Fruit fly (Drosophila melanogaster) whole organism, pupa: ENCODE data around the gene ema.

Experiments used
- CG10348 ChIP-seq: fragments of 200-800 bp; sonication (Bioruptor generic); IDR thresholded peaks from 2 replicates; pipeline ENCODE4 v1.3.6; 2022; ENCODE audit warnings: missing biosample characterization, missing genetic modification characterization
- CG14655 ChIP-seq: fragments of 200-800 bp; sonication (Bioruptor generic); optimal IDR thresholded peaks from 3 replicates; lab custom pipeline; 2017; ENCODE audit warnings: mild to moderate bottlenecking, missing biosample characterization, missing genetic modification reagents, missing genetic modification characterization
- CG15710 ChIP-seq: fragments of 200-800 bp; sonication (Bioruptor generic); optimal IDR thresholded peaks from 2 replicates; lab custom pipeline; 2018; ENCODE audit warnings: missing biosample characterization, mild to moderate bottlenecking, missing genetic modification characterization, moderate library complexity
- CG17806 ChIP-seq: fragments of 200-800 bp; sonication (Bioruptor generic); optimal IDR thresholded peaks from 2 replicates; lab custom pipeline; 2018; ENCODE audit warnings: missing biosample characterization, mild to moderate bottlenecking, missing genetic modification characterization, moderate library complexity
- CG34367 ChIP-seq: fragments of 200-800 bp; sonication (Bioruptor generic); optimal IDR thresholded peaks from 2 replicates; lab custom pipeline; 2018; ENCODE audit warnings: missing biosample characterization, mild to moderate bottlenecking, missing genetic modification characterization
- CG8159 ChIP-seq: fragments of 200-800 bp; sonication (Bioruptor generic); optimal IDR thresholded peaks from 3 replicates; lab custom pipeline; 2018; ENCODE audit warnings: missing biosample characterization, mild to moderate bottlenecking, missing genetic modification characterization, moderate library complexity
- EcR ChIP-seq: fragments of 200-800 bp; sonication (Bioruptor generic); optimal IDR thresholded peaks from 3 replicates; lab custom pipeline; 2019; ENCODE audit warnings: missing biosample characterization, missing genetic modification characterization, mild to moderate bottlenecking, moderate library complexity, missing genetic modification reagents
- Ets98B ChIP-seq: fragments of 200-800 bp; sonication (Bioruptor generic); IDR thresholded peaks from 2 replicates; pipeline ENCODE4 v1.3.6; 2022; ENCODE audit warnings: missing biosample characterization, missing genetic modification characterization
- Pif1A ChIP-seq: fragments of 200-800 bp; sonication (Bioruptor generic); optimal IDR thresholded peaks from 3 replicates; lab custom pipeline; 2016; ENCODE audit warnings: missing biosample characterization, missing genetic modification characterization
- Pif1B ChIP-seq: fragments of 200-800 bp; sonication (Bioruptor generic); optimal IDR thresholded peaks from 3 replicates; lab custom pipeline; 2016; ENCODE audit warnings: missing biosample characterization, missing genetic modification characterization
- rn ChIP-seq: fragments of 200-800 bp; sonication (Bioruptor generic); IDR thresholded peaks from 2 replicates; pipeline ENCODE4 v1.3.6; 2022; ENCODE audit warnings: missing biosample characterization, missing genetic modification characterization

DNA sequence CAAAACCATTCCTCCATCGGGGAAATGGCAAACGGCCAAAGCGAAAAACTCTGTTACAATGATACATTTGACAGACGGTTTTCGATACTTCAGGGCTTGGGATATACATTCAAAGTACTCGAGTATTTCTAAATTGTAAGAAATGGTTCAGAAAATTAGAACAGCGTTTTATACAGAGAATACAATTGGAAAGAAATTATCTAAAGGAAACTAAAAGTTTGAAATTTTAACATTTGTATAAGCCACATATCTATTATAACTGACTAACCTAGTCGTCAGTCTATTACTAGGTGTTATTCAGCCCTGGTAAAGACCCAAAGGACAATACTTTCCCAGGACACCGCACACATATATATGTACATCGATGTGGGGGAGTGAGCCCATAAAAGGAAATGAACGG, 35.0 kb upstream of the ema start:
- TF ChIP-seq CG34367 (tag; lab: Kevin White, UChicago) (no peak), CG8159 (tag; lab: Kevin White, UChicago) (no peak), CG14655 (GFP tag; lab: Kevin White, UChicago) (no peak), EcR (GFP tag; lab: Kevin White, UChicago) (no peak), Pif1B (GFP tag; lab: Kevin White, UChicago) (no peak), CG15710 (tag; lab: Kevin White, UChicago) (no peak), CG17806 (no peak), Ets98B (GFP tag; lab: Robert Waterston, UW) (no peak), Pif1A (GFP tag; lab: Kevin White, UChicago) (no peak), rn (GFP tag; lab: Robert Waterston, UW) (no peak), CG10348 (GFP tag; lab: Robert Waterston, UW) (no peak)
